Fruit fly (Drosophila melanogaster): Measurements from ENCODE around the gene sala.

dm6 chr2L:11522676-11523075 lies 38.2 kb downstream of the sala start, which contains the start of gene CG43153:
- TF ChIP-seq ranshi (GFP tag; IDR thresholded peaks at IDR 0.05) (no peak), Ets97D (GFP tag; optimal IDR thresholded peaks at IDR 0.05) (no peak), YL-1 (GFP tag; optimal IDR thresholded peaks at IDR 0.05) (no peak), Hand (GFP tag; optimal IDR thresholded peaks at IDR 0.05) (no peak), CG16813 (GFP tag; IDR thresholded peaks at IDR 0.05; ENCODE audit: partially characterized antibody) (no peak), CG8089 (GFP tag; optimal IDR thresholded peaks at IDR 0.05) (no peak), Hr51 (GFP tag; optimal IDR thresholded peaks at IDR 0.05) (no peak), br (optimal IDR thresholded peaks at IDR 0.05) (no peak), MESR4 (GFP tag; optimal IDR thresholded peaks at IDR 0.05) (no peak), onecut (GFP tag; IDR thresholded peaks at IDR 0.05) (no peak), CG17612 (GFP tag; IDR thresholded peaks at IDR 0.05) (no peak)
